Worm (Caenorhabditis elegans) whole organism, L4 larva: ENCODE measurements around the gene fbxa-131.

Source experiments
- R02D3.7 ChIP-seq: fragments of 150-350 bp; sonication (generic microtip); optimal IDR thresholded peaks from 3 replicates; lab custom pipeline; 2014; ENCODE audit warnings: missing biosample characterization, missing genetic modification characterization
- dmd-9 ChIP-seq: fragments of 200-800 bp; sonication (Bioruptor generic); IDR thresholded peaks from 2 replicates; pipeline ENCODE4 v1.3.6; 2022; ENCODE audit warnings: missing genetic modification reagents, missing genetic modification characterization, missing compliant biosample characterization
- duxl-1 ChIP-seq: sonication (generic microtip); optimal IDR thresholded peaks from 2 replicates; lab custom pipeline; 2016; ENCODE audit warnings: mild to moderate bottlenecking, missing genetic modification characterization, moderate library complexity, missing compliant biosample characterization; ENCODE audit not compliant: poor library complexity
- fos-1 ChIP-seq: fragments of 150-350 bp; optimal IDR thresholded peaks from 2 replicates; lab custom pipeline; 2014; ENCODE audit warnings: missing biosample characterization, missing genetic modification characterization
- hlh-30 ChIP-seq: sonication (generic microtip); optimal IDR thresholded peaks from 2 replicates; lab custom pipeline; 2017; ENCODE audit warnings: antibody characterized with exemption, mild to moderate bottlenecking, missing genetic modification characterization, missing compliant biosample characterization; ENCODE audit not compliant: insufficient read depth
- jun-1 ChIP-seq: fragments of 150-350 bp; optimal IDR thresholded peaks from 2 replicates; lab custom pipeline; 2014; ENCODE audit warnings: missing biosample characterization, missing genetic modification reagents, missing genetic modification characterization
- madf-5 ChIP-seq, 2 experiments: fragments of 200-800 bp; sonication (Bioruptor generic); IDR thresholded peaks; 2 replicates each; pipeline ENCODE4 v1.3.6; 2022; ENCODE audit warnings: missing compliant biosample characterization in 2 of 2, missing genetic modification characterization in 2 of 2
- rbr-2 ChIP-seq: sonication (generic microtip); optimal IDR thresholded peaks from 2 replicates; lab custom pipeline; 2016; ENCODE audit warnings: missing genotype, missing genetic modification characterization, missing compliant biosample characterization
- unc-62 ChIP-seq, 3 experiments: fragments of 150-350 bp in 1 of 3; sonication (generic microtip); optimal IDR thresholded peaks in 2 of 3; peaks in 1 of 3; 1 replicate in 1 of 3; 2 replicates in 2 of 3; lab custom pipeline; 2014 to 2017; ENCODE audit warnings: missing biosample characterization in 3 of 3, missing genetic modification characterization in 3 of 3, missing genetic modification reagents in 3 of 3, missing genotype in 1 of 3

DNA sequence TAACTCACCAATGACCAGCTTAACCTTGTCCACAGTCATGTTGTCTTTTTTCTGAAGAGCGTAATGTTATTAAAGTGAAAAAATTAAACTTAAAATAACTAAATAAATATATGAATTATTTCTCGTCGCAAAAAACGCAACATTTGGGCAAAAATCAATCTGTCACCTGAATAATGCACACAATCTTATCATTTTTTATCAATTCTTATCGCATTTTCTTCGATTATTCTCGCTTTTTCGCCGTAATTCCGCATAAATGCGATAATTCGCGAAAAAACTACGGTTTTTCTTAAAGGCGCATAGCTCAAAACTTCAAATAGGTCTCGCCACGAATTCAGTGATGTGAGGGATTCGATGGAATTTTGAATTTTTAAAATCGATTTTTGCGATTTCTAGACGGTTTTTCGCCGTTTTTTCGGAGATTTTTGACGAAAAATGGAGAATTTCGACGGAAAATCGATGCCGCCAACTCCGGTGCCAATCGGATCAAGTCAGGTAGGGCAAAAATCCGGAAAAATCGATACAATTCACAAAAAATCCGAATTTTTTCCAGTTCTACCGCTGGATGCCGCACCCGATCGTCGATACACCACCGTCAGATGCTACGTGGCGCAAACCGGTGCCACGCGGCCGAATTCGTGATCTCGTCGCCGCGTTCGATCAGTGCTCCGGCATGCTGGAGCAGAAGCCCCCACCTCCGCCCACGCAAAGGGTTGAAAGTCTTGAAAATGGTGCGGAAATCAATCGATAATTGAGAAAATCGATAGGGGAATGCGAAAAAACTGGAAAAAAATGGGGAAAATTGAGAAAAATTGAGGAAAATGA is 40.7 kb upstream of the fbxa-131 start, which contains the start of the genes Y43F8C.13 and ani-3:
- no peak for TF ChIP-seq dmd-9
- TF ChIP-seq rbr-2 (tag; lab: Kevin White, UChicago): no peak
- no peak for TF ChIP-seq unc-62 (GFP tag; optimal IDR thresholded peaks at IDR 0.05 in 1 of 2; lab: Kevin White, UChicago)
- no peak for TF ChIP-seq unc-62 (tag; optimal IDR thresholded peaks at IDR 0.05; lab: Kevin White, UChicago)
- TF ChIP-seq jun-1: no peak
- TF ChIP-seq hlh-30 (tag; lab: Kevin White, UChicago): peak; percentile 5
- TF ChIP-seq fos-1 (tag; lab: Kevin White, UChicago): no peak
- TF ChIP-seq duxl-1 (tag; lab: Kevin White, UChicago): no peak
- no peak for TF ChIP-seq R02D3.7 (tag; lab: Kevin White, UChicago)
- TF ChIP-seq madf-5 (GFP tag; IDR thresholded peaks at IDR 0.05; lab: Robert Waterston, UW): no peak
